Fruit fly (Drosophila melanogaster): Measurements from ENCODE around the gene alpha4GT1.

dm6 chr2L:3006194-3006593 is 16.7 kb downstream of the alpha4GT1 start:
- TF ChIP-seq Hr83 (GFP tag; optimal IDR thresholded peaks at IDR 0.05; ENCODE audit: poor library complexity, severe bottlenecking): no peak
- no peak for TF ChIP-seq usp (GFP tag; optimal IDR thresholded peaks at IDR 0.05)
- no peak for TF ChIP-seq Mio (GFP tag; optimal IDR thresholded peaks at IDR 0.05)
- no peak for TF ChIP-seq dmrt93B (GFP tag; optimal IDR thresholded peaks at IDR 0.05)

Data from whole organism, wandering third instar larva.